Worm (Caenorhabditis elegans): Measurements from ENCODE around the gene egl-5.

The egl-5 gene

ce11 chrIII:7835684-7836083 is 21.5 kb downstream of the egl-5 start:
- TF ChIP-seq unc-62 (GFP tag; optimal IDR thresholded peaks at IDR 0.05) = no peak

ce11 chrIII:7837567-7837966 is 23.4 kb downstream of the egl-5 start:
- no peak for TF ChIP-seq unc-62 (GFP tag; optimal IDR thresholded peaks at IDR 0.05)

DNA sequence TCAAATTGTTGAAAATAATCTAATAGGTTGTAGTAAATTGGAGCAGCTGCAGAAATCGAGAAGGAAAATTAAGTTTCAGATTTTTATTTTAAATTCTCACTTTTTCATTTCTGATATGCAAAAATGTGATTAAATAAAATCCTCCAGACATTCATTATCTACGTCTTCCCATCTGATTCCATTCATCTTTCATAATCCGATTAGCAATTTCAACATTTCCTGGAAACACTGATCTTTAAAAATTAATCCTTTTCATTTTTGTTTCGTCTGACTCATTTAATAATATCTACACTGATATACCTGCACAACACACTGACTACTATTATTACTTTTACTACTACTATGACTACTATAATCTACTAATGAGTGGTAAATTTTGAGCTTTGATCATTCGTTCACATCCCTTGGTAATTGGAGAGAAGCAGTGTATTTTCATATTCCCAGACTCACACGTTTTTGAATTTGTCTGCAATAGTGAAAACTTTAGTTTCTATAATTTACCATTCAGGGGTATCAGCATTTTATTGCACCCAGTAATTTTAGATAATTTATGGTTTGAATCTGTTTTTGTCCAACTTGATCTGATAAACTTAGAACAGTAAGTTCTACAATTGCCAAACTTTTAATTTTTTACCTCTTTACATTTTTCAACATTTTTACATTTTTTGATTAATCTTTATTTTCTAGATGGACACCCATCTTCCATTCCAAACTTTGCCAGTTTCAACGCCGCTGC is 24.9 kb downstream of the egl-5 start, which contains the start of gene ceh-23:
Gene ceh-23, plus strand, starts transcription at position 686 of the 736 bp plus-strand sequence.
- TF ChIP-seq unc-62 (GFP tag; optimal IDR thresholded peaks at IDR 0.05) = no peak

- no peak for TF ChIP-seq unc-62 (GFP tag; optimal IDR thresholded peaks at IDR 0.05)
Observed at ce11 chrIII:7843536-7843935, 29.4 kb downstream of the egl-5 start, which contains the start of gene ZK652.8. Gene ZK652.8 (minus strand): TSS chrIII:7843636.

ce11 chrIII:7848173-7848572 is 34.0 kb downstream of the egl-5 start:
- no peak for TF ChIP-seq unc-62 (GFP tag; optimal IDR thresholded peaks at IDR 0.05)

- peak; percentile 38 for TF ChIP-seq unc-62 (GFP tag; optimal IDR thresholded peaks at IDR 0.05)
Observed at ce11 chrIII:7854494-7855184, 40.5 kb downstream of the egl-5 start, which contains the start of gene rpl-35. Gene rpl-35 (plus strand): TSS chrIII:7855134.

ce11 chrIII:7855468-7855867 is 41.3 kb downstream of the egl-5 start:
- TF ChIP-seq unc-62 (GFP tag; optimal IDR thresholded peaks at IDR 0.05) = no peak

DNA sequence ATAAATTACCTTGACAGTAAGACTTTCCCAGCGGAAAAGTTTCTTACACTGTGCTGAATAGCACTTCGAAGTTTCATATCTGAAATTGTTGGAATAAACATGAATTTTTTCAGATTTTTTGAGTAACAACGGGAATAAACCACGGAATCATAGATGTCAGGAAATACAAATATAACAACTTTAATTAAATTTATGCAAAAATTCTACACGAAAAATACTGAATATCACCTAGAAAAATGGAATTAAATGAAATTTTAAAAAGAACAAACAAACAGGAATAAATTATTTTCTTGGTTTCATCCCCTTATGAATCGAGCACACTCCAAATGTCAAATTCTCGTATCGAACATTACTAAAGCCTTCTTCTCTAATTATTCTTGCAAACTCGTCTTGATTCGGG is 43.0 kb downstream of the egl-5 start, which contains the start of gene tag-307:
Gene tag-307, minus strand, starts transcription at position 101 of the 400 bp plus-strand sequence.
- TF ChIP-seq unc-62 (GFP tag; optimal IDR thresholded peaks at IDR 0.05) = no peak

- no peak for TF ChIP-seq unc-62 (GFP tag; optimal IDR thresholded peaks at IDR 0.05)
Observed at ce11 chrIII:7858407-7859029, 44.3 kb downstream of the egl-5 start, which contains the start of the genes coq-5 and ufm-1. Gene coq-5 (minus strand): TSS chrIII:7858457. Gene ufm-1 (plus strand): TSS chrIII:7858979.

ce11 chrIII:7859313-7859712 is 45.1 kb downstream of the egl-5 start, which contains the start of gene tomm-7:
Gene tomm-7 (plus strand): TSS chrIII:7859613.
- no peak for TF ChIP-seq unc-62 (GFP tag; optimal IDR thresholded peaks at IDR 0.05)

DNA sequence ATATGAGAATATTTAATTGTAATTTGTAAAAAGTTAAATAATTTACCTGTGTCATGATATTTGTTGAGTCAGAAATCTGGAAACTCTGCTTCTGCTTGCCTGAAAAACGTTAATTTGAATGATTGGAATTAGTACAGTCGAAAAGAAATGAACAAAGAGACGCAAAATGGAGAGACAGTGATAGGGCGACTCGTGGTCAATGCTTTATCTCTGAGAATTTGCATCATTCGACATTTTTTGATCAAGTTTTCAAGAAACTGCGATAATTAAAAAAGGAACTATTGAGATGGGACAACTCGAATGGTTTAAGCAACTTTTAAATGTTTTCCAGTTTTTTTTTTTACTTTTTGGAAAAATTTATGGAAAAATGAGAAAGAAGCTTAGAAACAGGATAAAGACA is 46.7 kb downstream of the egl-5 start, which contains the start of gene cuc-1:
Gene cuc-1, minus strand, starts transcription at position 101 of the 400 bp plus-strand sequence.
- no peak for TF ChIP-seq unc-62 (GFP tag; optimal IDR thresholded peaks at IDR 0.05)

DNA sequence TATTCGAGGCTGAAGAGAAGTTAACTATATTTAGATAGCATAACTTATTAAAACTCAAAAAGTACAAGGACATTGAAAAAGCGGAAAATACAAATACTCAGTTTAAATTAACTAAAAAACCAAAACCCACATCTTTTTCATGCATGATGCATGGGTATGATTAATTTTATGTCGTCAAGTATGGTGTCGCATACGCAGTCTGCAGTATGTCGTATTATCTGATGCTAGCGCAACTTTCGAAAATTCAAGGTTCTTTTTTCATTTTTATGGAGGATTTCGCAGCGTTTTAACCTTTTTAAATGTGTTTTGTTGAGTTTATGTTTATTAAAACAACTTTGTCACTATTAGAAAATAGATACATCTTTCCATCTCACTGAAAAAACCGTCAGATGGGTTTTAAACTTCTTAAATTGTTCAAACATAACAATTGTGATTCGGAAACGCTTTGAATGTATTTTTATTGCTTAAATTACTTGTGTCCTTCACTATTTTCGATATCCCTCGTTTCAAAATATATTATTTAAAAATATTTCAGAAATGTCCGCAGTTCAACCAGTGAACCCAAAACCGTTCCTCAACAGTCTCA is 47.5 kb downstream of the egl-5 start, which contains the start of gene snr-5:
Gene snr-5, plus strand, starts transcription at position 536 of the 586 bp plus-strand sequence.
- TF ChIP-seq unc-62 (GFP tag; optimal IDR thresholded peaks at IDR 0.05) = no peak

DNA sequence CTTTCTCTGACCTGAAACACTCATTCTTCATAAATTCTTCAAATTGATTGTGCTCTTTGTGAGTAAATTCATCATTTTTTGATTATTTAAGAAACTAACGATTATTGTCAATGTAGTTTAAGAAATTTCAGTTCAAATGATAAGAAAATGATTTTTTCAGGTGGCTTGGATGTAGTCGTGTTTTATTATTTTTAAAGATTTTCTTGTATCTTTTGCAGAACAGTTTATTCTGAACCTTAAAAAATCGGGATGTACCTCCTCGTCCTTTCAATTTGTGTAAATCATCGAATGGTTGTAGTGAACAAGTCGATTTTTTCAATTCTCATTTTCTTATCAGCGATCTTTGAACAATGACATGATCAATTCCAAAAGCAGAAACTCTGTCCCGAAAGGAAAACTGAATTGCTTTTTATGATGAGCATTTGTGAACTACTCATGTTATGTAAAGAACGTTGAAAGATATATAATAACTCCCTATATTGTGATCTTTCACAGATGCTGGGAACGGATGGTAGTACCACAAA is 51.1 kb downstream of the egl-5 start, which contains the start of gene slc-17.3:
Gene slc-17.3, minus strand, starts transcription at position 51 of the 524 bp plus-strand sequence.
- TF ChIP-seq unc-62 (GFP tag; optimal IDR thresholded peaks at IDR 0.05) = no peak

- no peak for TF ChIP-seq unc-62 (GFP tag; optimal IDR thresholded peaks at IDR 0.05)
Observed at ce11 chrIII:7866189-7866588, 52.0 kb downstream of the egl-5 start, which contains the start of gene cup-4. Gene cup-4 (plus strand): TSS chrIII:7866489.

Measured in whole organism, dauer.